Worm (Caenorhabditis elegans) whole organism, L4/young adult: ENCODE data around the gene C44C10.3.

Experiments used
- W03F9.2 ChIP-seq: fragments of 150-350 bp; optimal IDR thresholded peaks from 2 replicates; lab custom pipeline; 2014; ENCODE audit warnings: missing biosample characterization, missing genetic modification characterization
- dao-5 ChIP-seq: sonication (generic microtip); optimal IDR thresholded peaks from 2 replicates; lab custom pipeline; 2016; ENCODE audit warnings: missing genotype, missing genetic modification characterization, moderate library complexity, missing compliant biosample characterization
- him-1 ChIP-seq: sonication (generic microtip); optimal IDR thresholded peaks from 2 replicates; lab custom pipeline; 2016; ENCODE audit warnings: missing genotype, missing genetic modification reagents, missing genetic modification characterization, missing compliant biosample characterization

The C44C10.3 gene

ce11 chrX:11684261-11684660 is 18.1 kb upstream of the C44C10.3 start, which contains the start of gene hnd-1:
Gene hnd-1 (plus strand): TSS chrX:11684561.
- TF ChIP-seq W03F9.2 (tag; lab: Kevin White, UChicago) (no peak), him-1 (tag; lab: Kevin White, UChicago) (no peak)

- no peak for TF ChIP-seq dao-5
- TF ChIP-seq him-1 (tag; lab: Kevin White, UChicago), result no peak
- TF ChIP-seq W03F9.2 (tag; lab: Kevin White, UChicago), result no peak
These were observed 14.5 kb upstream of the C44C10.3 start, which contains the start of gene C44C10.7 for ce11 chrX:11687836-11688319. Gene C44C10.7 (minus strand): TSS chrX:11688269.

- TF ChIP-seq W03F9.2 (tag; lab: Kevin White, UChicago) (no peak), him-1 (tag; lab: Kevin White, UChicago) (no peak), dao-5 (no peak)
These were observed 12.2 kb upstream of the C44C10.3 start, which contains the start of the genes C44C10.10 and C44C10.5 for ce11 chrX:11690014-11690591. Gene C44C10.10 (plus strand): TSS chrX:11690314. Gene C44C10.5 (plus strand): TSS chrX:11690541.

- TF ChIP-seq dao-5, result no peak
- TF ChIP-seq W03F9.2 (tag; lab: Kevin White, UChicago), result no peak
- TF ChIP-seq him-1 (tag; lab: Kevin White, UChicago), result no peak
These were observed 9.2 kb upstream of the C44C10.3 start, which contains the start of gene smcl-1 for ce11 chrX:11693092-11693491. Gene smcl-1 (plus strand): TSS chrX:11693464.

- TF ChIP-seq W03F9.2 (tag; lab: Kevin White, UChicago) (no peak), him-1 (tag; lab: Kevin White, UChicago) (no peak), dao-5 (no peak)
These were observed 5.6 kb upstream of the C44C10.3 start, which contains the start of gene C44C10.12 for ce11 chrX:11696696-11697095. Gene C44C10.12 (plus strand): TSS chrX:11696996.

ce11 chrX:11700263-11700662 is 2.1 kb upstream of the C44C10.3 start, which contains the start of gene C44C10.15:
Gene C44C10.15 (minus strand): TSS chrX:11700363.
- TF ChIP-seq him-1 (tag; lab: Kevin White, UChicago), result no peak
- TF ChIP-seq dao-5, result no peak
- no peak for TF ChIP-seq W03F9.2 (tag; lab: Kevin White, UChicago)

- TF ChIP-seq W03F9.2 (tag; lab: Kevin White, UChicago) (peak; percentile 16), dao-5 (no peak), him-1 (tag; lab: Kevin White, UChicago) (no peak)
These were observed 7.9 kb downstream of the C44C10.3 start, which contains the start of gene C44C10.11 for ce11 chrX:11710229-11710628. Gene C44C10.11 (minus strand): TSS chrX:11710343.

ce11 chrX:11711437-11712080 is 9.2 kb downstream of the C44C10.3 start:
- TF ChIP-seq him-1 (tag; lab: Kevin White, UChicago), result no peak
- no peak for TF ChIP-seq W03F9.2 (tag; lab: Kevin White, UChicago)
- TF ChIP-seq dao-5, result no peak

ce11 chrX:11712230-11712853 is 10.0 kb downstream of the C44C10.3 start, which contains the start of gene col-180:
Gene col-180 (minus strand): TSS chrX:11712280.
- TF ChIP-seq W03F9.2 (tag; lab: Kevin White, UChicago) (no peak), dao-5 (no peak), him-1 (tag; lab: Kevin White, UChicago) (no peak)

- TF ChIP-seq W03F9.2 (tag; lab: Kevin White, UChicago) (no peak), him-1 (tag; lab: Kevin White, UChicago) (no peak), dao-5 (no peak)
These were observed 14.2 kb downstream of the C44C10.3 start, which contains the start of gene C44C10.9 for ce11 chrX:11716463-11716960. Gene C44C10.9 (minus strand): TSS chrX:11716513.

ce11 chrX:11718751-11719150 is 16.4 kb downstream of the C44C10.3 start:
- no peak for TF ChIP-seq dao-5
- TF ChIP-seq W03F9.2 (tag; lab: Kevin White, UChicago), result no peak
- TF ChIP-seq him-1 (tag; lab: Kevin White, UChicago), result no peak

- no peak for TF ChIP-seq dao-5
- TF ChIP-seq him-1 (tag; lab: Kevin White, UChicago), result no peak
- no peak for TF ChIP-seq W03F9.2 (tag; lab: Kevin White, UChicago)
These were observed 17.7 kb downstream of the C44C10.3 start for ce11 chrX:11720058-11720457.

- TF ChIP-seq dao-5, result no peak
- TF ChIP-seq W03F9.2 (tag; lab: Kevin White, UChicago), result no peak
- no peak for TF ChIP-seq him-1 (tag; lab: Kevin White, UChicago)
These were observed 21.5 kb downstream of the C44C10.3 start, which contains the start of gene D1053.4 for ce11 chrX:11723781-11724201. Gene D1053.4 (minus strand): TSS chrX:11723800.
